Worm (Caenorhabditis elegans): ENCODE results near the gene sri-2.
"Not testable (repeated sequence)": the region's sequence is repeated elsewhere in the genome, so short reads cannot be mapped to it uniquely, and the experiment has no call there.

The sri-2 gene

ce11 chrV:15965114-15965513 lies at the start of gene sri-2:
TSS of gene sri-2 (minus strand) at chrV:15965214.
- TF ChIP-seq him-1 (tag; optimal IDR thresholded peaks at IDR 0.05) (no peak), W03F9.2 (tag; optimal IDR thresholded peaks at IDR 0.05) (no peak), dao-5 (tag; optimal IDR thresholded peaks at IDR 0.05) (no peak)

DNA sequence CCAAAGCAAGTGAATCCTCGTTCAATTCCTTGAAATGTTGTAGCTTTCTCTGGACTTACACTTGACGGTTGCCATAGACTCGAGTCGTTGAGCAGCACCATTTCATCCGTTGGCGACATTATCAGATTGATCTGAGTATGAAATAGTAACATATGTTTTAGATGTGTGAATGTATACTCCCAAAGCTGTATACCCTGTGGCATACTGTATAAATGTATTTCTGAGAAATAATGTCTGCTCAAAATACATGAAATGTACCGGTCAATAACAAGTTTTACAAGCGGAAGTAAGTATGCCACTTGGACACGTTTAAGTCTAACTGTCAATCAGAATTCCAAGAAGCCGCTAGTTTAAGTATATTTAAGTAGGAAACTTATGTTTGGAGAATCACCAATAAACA lies 44.5 kb upstream of the sri-2 start, which contains the start of gene str-233:
Gene str-233 (minus strand): TSS at position 101 of the 400 bp plus-strand sequence.
- TF ChIP-seq dao-5 (tag; optimal IDR thresholded peaks at IDR 0.05) (no peak), W03F9.2 (tag; optimal IDR thresholded peaks at IDR 0.05) (no peak), him-1 (tag; optimal IDR thresholded peaks at IDR 0.05) (no peak)

DNA sequence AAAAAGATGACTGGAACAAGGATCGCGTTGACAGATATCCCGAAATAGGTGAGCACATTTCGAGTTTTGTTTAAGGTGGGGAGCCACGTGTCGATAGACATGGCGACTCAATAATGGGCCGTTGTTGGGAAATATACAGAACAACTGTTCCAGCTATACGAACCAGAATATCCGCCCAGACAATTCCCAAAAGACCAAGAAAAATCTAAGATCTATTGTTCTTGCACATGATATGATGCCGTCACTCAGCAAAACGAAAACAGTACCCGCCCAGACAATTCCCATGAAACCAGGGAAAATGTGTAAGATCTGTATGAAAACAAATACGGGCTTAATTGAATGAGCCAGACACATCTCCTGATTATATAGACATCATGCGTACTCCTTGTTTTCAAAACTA lies 42.5 kb upstream of the sri-2 start, which contains the start of gene str-231:
Gene str-231 (minus strand): TSS at position 101 of the 400 bp plus-strand sequence.
- TF ChIP-seq him-1 (tag; optimal IDR thresholded peaks at IDR 0.05) (no peak), dao-5 (tag; optimal IDR thresholded peaks at IDR 0.05) (no peak), W03F9.2 (tag; optimal IDR thresholded peaks at IDR 0.05) (no peak)

DNA sequence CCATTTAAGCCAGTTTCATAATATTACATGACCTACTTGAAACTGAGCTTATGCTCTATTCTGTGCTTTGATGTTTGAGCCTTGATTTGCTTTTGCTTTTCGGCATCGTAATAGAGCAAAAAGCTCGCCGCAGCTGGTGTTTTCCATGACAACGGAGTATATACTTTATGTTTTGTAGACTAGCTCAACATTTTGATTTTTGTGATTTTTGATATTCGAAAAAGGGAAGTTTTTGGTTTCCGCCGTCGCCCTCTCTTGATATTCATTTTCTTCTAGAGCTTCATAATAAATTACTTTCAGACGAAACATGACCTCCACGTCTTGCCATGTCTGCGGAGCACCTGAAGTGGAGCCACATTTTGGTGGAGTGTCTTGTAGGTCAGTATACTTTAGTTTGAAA lies 37.3 kb upstream of the sri-2 start, which contains the start of gene nhr-63:
Gene nhr-63 (plus strand): TSS at position 301 of the 400 bp plus-strand sequence.
- TF ChIP-seq dao-5 (tag; optimal IDR thresholded peaks at IDR 0.05) (no peak), him-1 (tag; optimal IDR thresholded peaks at IDR 0.05) (no peak), W03F9.2 (tag; optimal IDR thresholded peaks at IDR 0.05) (no peak)

ce11 chrV:16000433-16000832 lies 35.4 kb upstream of the sri-2 start, which contains the start of gene nhr-50:
TSS of gene nhr-50 (minus strand) at chrV:16000631.
- TF ChIP-seq him-1 (tag; optimal IDR thresholded peaks at IDR 0.05) = no peak
- no peak for TF ChIP-seq W03F9.2 (tag; optimal IDR thresholded peaks at IDR 0.05)
- no peak for TF ChIP-seq dao-5 (tag; optimal IDR thresholded peaks at IDR 0.05)

DNA sequence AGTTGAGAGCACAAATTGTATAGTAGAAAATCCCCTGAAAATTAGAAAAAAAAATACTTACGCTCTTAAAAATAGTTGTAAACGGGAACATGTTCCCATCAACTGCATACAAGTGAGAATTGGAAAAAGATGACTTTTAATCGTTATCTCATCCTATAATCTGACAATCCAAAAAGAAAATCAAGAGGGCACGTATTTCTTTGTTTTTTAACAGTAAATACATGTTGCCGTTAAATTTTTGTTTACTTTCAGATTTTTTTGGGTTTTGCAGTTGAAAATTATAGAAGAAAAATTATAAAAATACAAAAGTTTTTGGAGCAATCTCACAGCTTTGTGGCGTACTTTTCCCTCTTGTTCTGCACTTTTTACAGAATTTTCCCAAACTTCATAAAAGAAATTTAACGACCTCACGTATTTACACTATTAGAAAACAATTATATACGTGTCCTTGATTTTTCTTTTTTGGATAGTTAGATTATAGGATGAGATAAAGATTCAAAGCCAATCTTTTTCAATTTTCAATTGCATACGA lies 31.7 kb upstream of the sri-2 start, which contains the start of the genes C06C6.9 and C06C6.8:
Gene C06C6.9 (minus strand): TSS at position 101 of the 532 bp plus-strand sequence.
Gene C06C6.8 (plus strand): TSS at position 482 of the 532 bp plus-strand sequence.
- TF ChIP-seq W03F9.2 (tag; optimal IDR thresholded peaks at IDR 0.05) = no peak
- no peak for TF ChIP-seq him-1 (tag; optimal IDR thresholded peaks at IDR 0.05)
- no peak for TF ChIP-seq dao-5 (tag; optimal IDR thresholded peaks at IDR 0.05)

ce11 chrV:15991850-15992249 lies 26.8 kb upstream of the sri-2 start, which contains the start of gene C06C6.7:
TSS of gene C06C6.7 (plus strand) at chrV:15992150.
- not testable (repeated sequence) for TF ChIP-seq W03F9.2, dao-5, him-1 (tag; optimal IDR thresholded peaks at IDR 0.05)

DNA sequence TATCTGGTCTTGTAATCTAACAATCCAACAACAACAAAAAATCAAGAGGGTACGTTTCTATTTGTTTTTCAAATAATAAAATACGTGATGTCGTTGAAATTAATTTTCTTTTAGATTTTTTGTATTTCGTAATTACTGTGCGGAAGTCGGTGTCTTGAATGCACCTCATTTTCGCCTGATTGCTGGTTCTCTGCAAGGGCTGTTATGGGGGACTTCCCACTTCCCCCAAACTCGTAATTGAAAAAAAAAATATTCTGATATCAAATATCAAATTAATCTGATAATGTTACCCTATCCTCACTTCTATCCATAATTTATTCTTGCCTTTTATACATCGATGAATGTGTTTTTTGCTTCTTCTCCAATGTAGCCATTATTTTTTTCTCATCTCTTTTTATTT lies 23.1 kb upstream of the sri-2 start, which contains the start of gene F36G9.15:
Gene F36G9.15 (minus strand): TSS at position 101 of the 400 bp plus-strand sequence.
- TF ChIP-seq dao-5 (tag; optimal IDR thresholded peaks at IDR 0.05) (no peak), him-1 (tag; optimal IDR thresholded peaks at IDR 0.05) (no peak), W03F9.2 (tag; optimal IDR thresholded peaks at IDR 0.05) (no peak)

- TF ChIP-seq W03F9.2 (tag; optimal IDR thresholded peaks at IDR 0.05) (no peak), him-1 (tag; optimal IDR thresholded peaks at IDR 0.05) (no peak), dao-5 (tag; optimal IDR thresholded peaks at IDR 0.05) (no peak)
These were observed 17.8 kb upstream of the sri-2 start, which contains the start of the genes fbxa-99 and F36G9.13 for ce11 chrV:15982733-15983344. TSS of gene fbxa-99 (minus strand) at chrV:15982854. TSS of gene F36G9.13 (plus strand) at chrV:15983294.

DNA sequence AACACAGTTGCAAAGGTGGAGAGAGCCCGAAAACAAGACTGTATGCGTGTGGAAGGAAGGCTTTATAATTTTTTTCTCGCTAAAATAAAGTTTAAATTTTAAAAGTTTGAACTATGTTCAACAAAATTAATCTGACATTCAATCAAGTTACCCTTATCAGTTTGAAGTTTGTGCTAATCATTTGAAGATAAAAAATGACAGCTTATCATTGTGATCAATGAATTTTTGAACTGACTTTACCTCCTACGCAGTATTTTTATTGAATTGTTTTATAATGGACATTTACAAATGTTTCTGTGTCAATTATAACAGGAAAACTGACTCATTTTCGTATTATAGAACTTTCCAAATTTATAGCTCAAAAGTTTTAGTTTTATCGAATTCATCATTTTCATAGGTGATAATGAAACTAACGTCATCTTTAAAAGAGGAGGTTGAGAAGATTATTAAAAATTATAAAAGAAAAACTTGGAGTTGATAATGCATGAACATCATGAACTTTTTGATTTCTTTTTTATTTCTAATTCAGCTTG lies 13.3 kb upstream of the sri-2 start, which contains the start of gene oac-20:
Gene oac-20 (plus strand): TSS at position 483 of the 533 bp plus-strand sequence.
- TF ChIP-seq him-1 (tag; optimal IDR thresholded peaks at IDR 0.05) = no peak
- TF ChIP-seq W03F9.2 (tag; optimal IDR thresholded peaks at IDR 0.05) = no peak
- no peak for TF ChIP-seq dao-5 (tag; optimal IDR thresholded peaks at IDR 0.05)

- no peak for TF ChIP-seq dao-5 (tag; optimal IDR thresholded peaks at IDR 0.05)
- no peak for TF ChIP-seq him-1 (tag; optimal IDR thresholded peaks at IDR 0.05)
- TF ChIP-seq W03F9.2 (tag; optimal IDR thresholded peaks at IDR 0.05) = no peak
These were observed 10.8 kb upstream of the sri-2 start, which contains the start of gene clec-232 for ce11 chrV:15975845-15976244. TSS of gene clec-232 (plus strand) at chrV:15976145.

DNA sequence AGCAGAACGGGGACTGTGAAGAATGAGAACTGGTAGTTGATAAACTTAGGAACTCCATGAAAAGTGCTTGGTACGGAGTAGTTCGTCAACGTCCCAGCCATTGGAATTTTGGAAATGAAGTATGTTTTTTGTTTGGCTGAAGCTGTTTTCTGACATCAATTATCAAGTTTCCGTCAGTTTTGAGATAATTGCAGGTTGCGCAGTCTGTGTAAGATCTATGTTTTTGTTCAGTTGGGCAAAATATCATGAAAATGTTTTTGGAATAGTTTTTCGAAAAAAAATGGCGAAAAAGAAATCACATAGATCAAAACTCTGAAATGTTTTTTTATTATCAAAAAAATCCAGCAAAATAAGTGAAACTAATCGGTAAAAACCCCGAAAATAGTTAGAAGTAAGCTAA lies 9.8 kb upstream of the sri-2 start, which contains the start of gene sru-22:
Gene sru-22 (minus strand): TSS at position 101 of the 400 bp plus-strand sequence.
- TF ChIP-seq him-1 (tag; optimal IDR thresholded peaks at IDR 0.05) = no peak
- TF ChIP-seq dao-5 (tag; optimal IDR thresholded peaks at IDR 0.05) = no peak
- no peak for TF ChIP-seq W03F9.2 (tag; optimal IDR thresholded peaks at IDR 0.05)

DNA sequence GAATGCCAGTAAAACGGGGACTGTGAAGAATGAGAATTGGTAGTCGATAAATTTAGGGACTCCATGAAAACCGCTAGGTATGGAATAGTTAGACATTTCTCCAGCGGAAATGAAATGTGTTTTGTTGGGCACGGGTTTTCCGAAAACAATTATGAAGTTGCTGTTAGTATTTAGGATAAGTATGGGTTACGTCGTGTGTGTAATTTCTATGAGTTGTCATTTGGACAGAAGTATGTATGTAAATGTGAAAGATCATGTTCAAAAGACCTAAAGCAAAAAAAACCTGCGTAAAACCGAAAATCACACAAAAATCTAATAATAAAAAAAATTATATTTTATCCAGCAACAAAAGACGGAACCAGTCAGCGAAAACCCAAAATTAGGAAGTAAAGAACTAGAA lies 7.5 kb upstream of the sri-2 start, which contains the start of gene sru-23:
Gene sru-23 (minus strand): TSS at position 101 of the 400 bp plus-strand sequence.
- TF ChIP-seq W03F9.2 (tag; optimal IDR thresholded peaks at IDR 0.05) (no peak), dao-5 (tag; optimal IDR thresholded peaks at IDR 0.05) (no peak), him-1 (tag; optimal IDR thresholded peaks at IDR 0.05) (no peak)
